Worm (Caenorhabditis elegans): Measurements from ENCODE around the gene hyl-1.

DNA sequence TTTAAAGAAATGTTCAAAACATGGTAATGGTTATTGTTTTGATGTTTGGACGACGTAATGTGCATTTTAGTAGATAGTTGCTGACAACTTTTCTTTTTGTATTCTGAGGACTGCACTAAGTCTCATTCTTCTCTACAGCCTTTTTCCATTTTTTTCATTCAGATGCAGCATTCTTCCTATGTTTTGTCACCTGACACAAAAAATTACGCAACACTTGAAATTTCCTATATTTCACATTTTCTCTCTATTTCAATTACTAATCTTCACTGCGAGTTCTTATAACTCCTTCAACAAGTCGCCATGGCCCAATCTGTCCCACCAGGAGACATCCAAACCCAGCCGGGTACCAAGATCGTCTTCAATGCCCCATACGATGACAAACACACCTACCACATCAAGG is 32.2 kb downstream of the hyl-1 start, which contains the start of gene Y59H11AM.1:
- no peak for TF ChIP-seq tbx-2 (tag; optimal IDR thresholded peaks at IDR 0.05)
- no peak for TF ChIP-seq lin-11 (tag; optimal IDR thresholded peaks at IDR 0.05)
- no peak for TF ChIP-seq ama-1 (optimal IDR thresholded peaks at IDR 0.05)
- no peak for TF ChIP-seq ceh-9 (tag; optimal IDR thresholded peaks at IDR 0.05)
- TF ChIP-seq nhr-11 (tag; optimal IDR thresholded peaks at IDR 0.05), result no peak
- no peak for TF ChIP-seq F13H6.1 (tag; optimal IDR thresholded peaks at IDR 0.05)
- no peak for TF ChIP-seq nfya-1 (tag; optimal IDR thresholded peaks at IDR 0.05)
- TF ChIP-seq pag-3 (tag; optimal IDR thresholded peaks at IDR 0.05; ENCODE audit: borderline replicate concordance), result no peak
- no peak for TF ChIP-seq elt-2 (tag; optimal IDR thresholded peaks at IDR 0.05)
- TF ChIP-seq dmd-4 (tag; optimal IDR thresholded peaks at IDR 0.05; ENCODE audit: borderline replicate concordance), result no peak
- TF ChIP-seq ets-4 (tag; optimal IDR thresholded peaks at IDR 0.05), result no peak
- TF ChIP-seq K09A11.1 (tag; optimal IDR thresholded peaks at IDR 0.05; ENCODE audit: insufficient read depth), result no peak
- no peak for TF ChIP-seq odd-2 (tag; optimal IDR thresholded peaks at IDR 0.05)

Data from whole organism, late embryonic.